Worm (Caenorhabditis elegans) whole organism, L2 larva: ENCODE measurements around the gene pqn-67.

ENCODE experiments used
- ZK546.5 ChIP-seq: sonication (generic microtip); optimal IDR thresholded peaks from 2 replicates; lab custom pipeline; 2017; ENCODE audit warnings: missing biosample characterization, missing genetic modification characterization
- blmp-1 ChIP-seq: sonication (generic microtip); optimal IDR thresholded peaks from 2 replicates; lab custom pipeline; 2017; ENCODE audit warnings: missing genetic modification characterization, mild to moderate bottlenecking, missing compliant biosample characterization, antibody characterized with exemption, moderate library complexity; ENCODE audit not compliant: insufficient read depth
- egl-27 ChIP-seq: sonication (generic microtip); optimal IDR thresholded peaks from 3 replicates; lab custom pipeline; 2017; ENCODE audit warnings: missing biosample characterization, missing genetic modification reagents, missing genetic modification characterization
- nhr-129 ChIP-seq: fragments of 150-350 bp; optimal IDR thresholded peaks from 2 replicates; lab custom pipeline; 2014; ENCODE audit warnings: missing biosample characterization, missing genetic modification characterization
- nhr-6 ChIP-seq: fragments of 150-350 bp; optimal IDR thresholded peaks from 2 replicates; lab custom pipeline; 2014; ENCODE audit warnings: missing biosample characterization, missing genetic modification characterization

ce11 chrV:12882370-12882769 lies 41.9 kb upstream of the pqn-67 start:
- no peak for TF ChIP-seq blmp-1 (tag; lab: Kevin White, UChicago)
- no peak for TF ChIP-seq nhr-129 (tag; lab: Kevin White, UChicago)
- TF ChIP-seq nhr-6 (tag; lab: Kevin White, UChicago) = no peak
- no peak for TF ChIP-seq ZK546.5 (tag; lab: Kevin White, UChicago)
- no peak for TF ChIP-seq egl-27 (tag; lab: Kevin White, UChicago)
